Worm (Caenorhabditis elegans) whole organism, mixed stage, embryonic: ENCODE results near the gene F54B11.11.

ENCODE experiments used
- bed-3 ChIP-seq: fragments of 200-800 bp; sonication (Bioruptor generic); optimal IDR thresholded peaks from 3 replicates; lab custom pipeline; 2018; ENCODE audit warnings: mild to moderate bottlenecking, missing genetic modification characterization, moderate library complexity, missing compliant biosample characterization
- ceh-83 ChIP-seq: fragments of 200-800 bp; sonication (Bioruptor generic); optimal IDR thresholded peaks from 2 replicates; lab custom pipeline; 2018; ENCODE audit warnings: mild to moderate bottlenecking, missing genetic modification characterization, missing compliant biosample characterization
- cnd-1 ChIP-seq: fragments of 200-800 bp; sonication (Bioruptor generic); optimal IDR thresholded peaks from 2 replicates; lab custom pipeline; 2018; ENCODE audit warnings: mild to moderate bottlenecking, missing genetic modification characterization, missing compliant biosample characterization
- elt-1 ChIP-seq: sonication (generic microtip); optimal IDR thresholded peaks from 2 replicates; lab custom pipeline; 2017; ENCODE audit warnings: missing genetic modification characterization, mild to moderate bottlenecking, missing compliant biosample characterization, antibody characterized with exemption, moderate library complexity, borderline replicate concordance; ENCODE audit not compliant: insufficient read depth
- nhr-2 ChIP-seq: fragments of 150-350 bp; optimal IDR thresholded peaks from 2 replicates; lab custom pipeline; 2014; ENCODE audit warnings: missing biosample characterization, missing genetic modification characterization
- nhr-237 ChIP-seq: fragments of 150-350 bp; optimal IDR thresholded peaks from 2 replicates; lab custom pipeline; 2014; ENCODE audit warnings: missing biosample characterization, missing genetic modification characterization
- nhr-28 ChIP-seq: fragments of 150-350 bp; optimal IDR thresholded peaks from 2 replicates; lab custom pipeline; 2014; ENCODE audit warnings: missing biosample characterization, missing genetic modification characterization
- pha-4 ChIP-seq: fragments of 150-350 bp; optimal IDR thresholded peaks from 2 replicates; lab custom pipeline; 2018; ENCODE audit warnings: missing biosample characterization, missing genetic modification reagents, missing genetic modification characterization
- sem-2 ChIP-seq: fragments of 200-800 bp; sonication (Bioruptor generic); optimal IDR thresholded peaks from 2 replicates; lab custom pipeline; 2018; ENCODE audit warnings: mild to moderate bottlenecking, missing genetic modification characterization, missing compliant biosample characterization
- sptf-1 ChIP-seq: sonication (generic microtip); optimal IDR thresholded peaks from 2 replicates; lab custom pipeline; 2017; ENCODE audit warnings: mild to moderate bottlenecking, missing genetic modification characterization, moderate library complexity, missing compliant biosample characterization

DNA sequence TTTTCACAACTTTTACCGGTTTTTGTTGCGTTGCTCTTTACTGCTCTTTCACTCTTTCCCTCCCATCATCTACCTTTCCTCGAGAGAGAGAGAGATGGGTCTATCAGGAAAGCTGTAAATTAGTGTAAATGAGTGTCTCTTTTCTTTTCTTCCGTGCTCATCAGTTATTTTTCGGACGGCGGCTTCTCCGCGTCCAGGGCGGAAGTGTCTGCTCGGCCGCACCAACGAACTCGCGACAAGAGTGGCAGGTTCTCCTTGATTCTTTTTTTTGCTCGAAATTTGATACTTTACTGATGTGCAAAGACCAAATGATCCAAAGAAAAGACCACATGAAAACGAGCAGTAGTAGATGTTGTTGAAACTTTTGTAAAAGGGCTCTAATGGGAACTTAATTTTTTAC is 19.9 kb upstream of the F54B11.11 start:
- TF ChIP-seq cnd-1 (tag; lab: Kevin White, UChicago), result no peak
- TF ChIP-seq sptf-1 (tag; lab: Kevin White, UChicago), result no peak
- no peak for TF ChIP-seq pha-4 (tag; lab: Kevin White, UChicago)
- TF ChIP-seq nhr-237 (tag; lab: Kevin White, UChicago), result no peak
- TF ChIP-seq sem-2, result no peak
- TF ChIP-seq nhr-28 (tag; lab: Kevin White, UChicago), result no peak
- no peak for TF ChIP-seq elt-1 (tag; lab: Kevin White, UChicago)
- no peak for TF ChIP-seq ceh-83 (GFP tag; lab: Kevin White, UChicago)
- no peak for TF ChIP-seq bed-3 (GFP tag; lab: Kevin White, UChicago)
- no peak for TF ChIP-seq nhr-2
